Worm (Caenorhabditis elegans) whole organism, young adult: Measurements from ENCODE around the gene F41H10.4.

Experiments used
- B0035.1 ChIP-seq: sonication (generic microtip); optimal IDR thresholded peaks from 2 replicates; lab custom pipeline; 2016; ENCODE audit warnings: missing genetic modification characterization, mild to moderate bottlenecking, missing compliant biosample characterization, missing genotype, missing genetic modification reagents
- B0336.3 ChIP-seq: fragments of 200-800 bp; sonication (Bioruptor generic); IDR thresholded peaks from 2 replicates; pipeline ENCODE4 v1.3.6; 2022; ENCODE audit warnings: missing genetic modification characterization, missing compliant biosample characterization
- C06A6.2 ChIP-seq: fragments of 200-800 bp; sonication (Bioruptor generic); conservative IDR thresholded peaks from 2 replicates; pipeline ENCODE4 v1.3.6; 2022; ENCODE audit warnings: missing genetic modification characterization, missing compliant biosample characterization
- F22D6.2 ChIP-seq: sonication (generic microtip); optimal IDR thresholded peaks from 2 replicates; lab custom pipeline; 2016; ENCODE audit warnings: mild to moderate bottlenecking, missing genetic modification characterization, missing compliant biosample characterization
- F23B12.7 ChIP-seq: sonication (generic microtip); optimal IDR thresholded peaks from 2 replicates; lab custom pipeline; 2017; ENCODE audit warnings: missing genetic modification characterization, mild to moderate bottlenecking, missing compliant biosample characterization, antibody characterized with exemption, moderate library complexity; ENCODE audit not compliant: insufficient read depth
- F49E8.2 ChIP-seq: sonication (generic microtip); optimal IDR thresholded peaks from 3 replicates; lab custom pipeline; 2017; ENCODE audit warnings: missing genetic modification characterization, mild to moderate bottlenecking, missing compliant biosample characterization, antibody characterized with exemption, moderate library complexity; ENCODE audit not compliant: insufficient read depth
- F52B5.7 ChIP-seq: sonication (generic microtip); optimal IDR thresholded peaks from 2 replicates; lab custom pipeline; 2016; ENCODE audit warnings: mild to moderate bottlenecking, missing genetic modification characterization, missing compliant biosample characterization
- F57A8.1 ChIP-seq: fragments of 200-800 bp; sonication (Bioruptor generic); optimal IDR thresholded peaks from 2 replicates; lab custom pipeline; 2018; ENCODE audit warnings: mild to moderate bottlenecking, missing genetic modification characterization, moderate library complexity, missing compliant biosample characterization
- T07F8.4 ChIP-seq: sonication (generic microtip); optimal IDR thresholded peaks from 2 replicates; lab custom pipeline; 2016; ENCODE audit warnings: mild to moderate bottlenecking, missing genetic modification characterization, moderate library complexity, missing compliant biosample characterization
- T26A5.8 ChIP-seq: sonication (generic microtip); optimal IDR thresholded peaks from 2 replicates; lab custom pipeline; 2016; ENCODE audit warnings: missing genetic modification characterization, missing compliant biosample characterization
- Y53G8AR.9 ChIP-seq: fragments of 200-800 bp; sonication (Bioruptor generic); conservative IDR thresholded peaks from 2 replicates; pipeline ENCODE4 v1.3.6; 2022; ENCODE audit warnings: missing genetic modification reagents, missing genetic modification characterization, missing compliant biosample characterization
- Y56A3A.18 ChIP-seq: fragments of 200-800 bp; sonication (Bioruptor generic); IDR thresholded peaks from 2 replicates; pipeline ENCODE4 v1.3.6; 2022; ENCODE audit warnings: missing genetic modification reagents, missing genetic modification characterization, missing compliant biosample characterization
- ZK185.1 ChIP-seq: sonication (generic microtip); optimal IDR thresholded peaks from 2 replicates; lab custom pipeline; 2016; ENCODE audit warnings: mild to moderate bottlenecking, missing genetic modification characterization, missing compliant biosample characterization; ENCODE audit not compliant: poor library complexity, severe bottlenecking
- athp-1 ChIP-seq: sonication (generic microtip); optimal IDR thresholded peaks from 2 replicates; lab custom pipeline; 2017; ENCODE audit warnings: mild to moderate bottlenecking, missing genetic modification characterization, missing compliant biosample characterization
- ccch-3 ChIP-seq: fragments of 200-800 bp; sonication (Bioruptor generic); optimal IDR thresholded peaks from 2 replicates; lab custom pipeline; 2018; ENCODE audit warnings: mild to moderate bottlenecking, missing genetic modification characterization, missing compliant biosample characterization
- cebp-1 ChIP-seq, 2 experiments: fragments of 200-800 bp in 1 of 2; sonication (Bioruptor generic) in 1 of 2; sonication (generic microtip) in 1 of 2; IDR thresholded peaks in 1 of 2; optimal IDR thresholded peaks in 1 of 2; 2 replicates each; pipeline versions ENCODE4 v1.3.6 to Lab custom; 2017 to 2022; ENCODE audit warnings: missing compliant biosample characterization in 2 of 2, missing genetic modification characterization in 2 of 2, mild to moderate bottlenecking in 1 of 2, missing genetic modification reagents in 1 of 2, moderate library complexity in 1 of 2
- cebp-2 ChIP-seq: fragments of 200-800 bp; sonication (Bioruptor generic); IDR thresholded peaks from 2 replicates; pipeline ENCODE4 v1.3.6; 2022; ENCODE audit warnings: missing genetic modification characterization, missing compliant biosample characterization
- ceh-100 ChIP-seq: fragments of 200-800 bp; sonication (Bioruptor generic); IDR thresholded peaks from 2 replicates; pipeline ENCODE4 v1.3.6; 2022; ENCODE audit warnings: missing genetic modification reagents, missing genetic modification characterization, missing compliant biosample characterization
- ceh-27 ChIP-seq: fragments of 200-800 bp; sonication (Bioruptor generic); optimal IDR thresholded peaks from 2 replicates; lab custom pipeline; 2018; ENCODE audit warnings: mild to moderate bottlenecking, missing genetic modification characterization, moderate library complexity, missing compliant biosample characterization
- ceh-40 ChIP-seq: fragments of 200-800 bp; sonication (Bioruptor generic); IDR thresholded peaks from 2 replicates; pipeline ENCODE4 v1.3.6; 2022; ENCODE audit warnings: missing genetic modification characterization, missing compliant biosample characterization
- die-1 ChIP-seq: sonication (generic microtip); optimal IDR thresholded peaks from 2 replicates; lab custom pipeline; 2016; ENCODE audit warnings: missing genotype, mild to moderate bottlenecking, missing genetic modification characterization, missing compliant biosample characterization
- dox-1 ChIP-seq: fragments of 200-800 bp; sonication (Bioruptor generic); IDR thresholded peaks from 2 replicates; pipeline ENCODE4 v1.3.6; 2022; ENCODE audit warnings: missing genetic modification reagents, missing genetic modification characterization, missing compliant biosample characterization
- efl-1 ChIP-seq: fragments of 150-350 bp; optimal IDR thresholded peaks from 2 replicates; lab custom pipeline; 2014; ENCODE audit warnings: missing biosample characterization, missing genetic modification reagents, missing genetic modification characterization
- gei-17 ChIP-seq: fragments of 200-800 bp; sonication (Bioruptor generic); optimal IDR thresholded peaks from 2 replicates; lab custom pipeline; 2018; ENCODE audit warnings: mild to moderate bottlenecking, missing genetic modification characterization, missing compliant biosample characterization
- him-1 ChIP-seq: sonication (generic microtip); optimal IDR thresholded peaks from 2 replicates; lab custom pipeline; 2016; ENCODE audit warnings: missing genotype, missing genetic modification reagents, missing genetic modification characterization, missing compliant biosample characterization
- hlh-26 ChIP-seq: fragments of 200-800 bp; sonication (Bioruptor generic); conservative IDR thresholded peaks from 2 replicates; pipeline ENCODE4 v1.3.6; 2022; ENCODE audit warnings: missing genetic modification reagents, missing genetic modification characterization, missing compliant biosample characterization
- hrde-1 ChIP-seq: sonication (generic microtip); optimal IDR thresholded peaks from 2 replicates; lab custom pipeline; 2016; ENCODE audit warnings: missing genetic modification characterization, mild to moderate bottlenecking, missing compliant biosample characterization, moderate library complexity, missing genotype, missing genetic modification reagents, borderline replicate concordance
- hsf-1 ChIP-seq: fragments of 200-800 bp; sonication (Bioruptor generic); IDR thresholded peaks from 2 replicates; pipeline ENCODE4 v1.3.6; 2022; ENCODE audit warnings: missing genetic modification reagents, missing genetic modification characterization, missing compliant biosample characterization
- lsl-1 ChIP-seq: fragments of 200-800 bp; sonication (Bioruptor generic); optimal IDR thresholded peaks from 2 replicates; lab custom pipeline; 2018; ENCODE audit warnings: mild to moderate bottlenecking, missing genetic modification characterization, moderate library complexity, missing compliant biosample characterization
- nhr-80 ChIP-seq: sonication (generic microtip); optimal IDR thresholded peaks from 2 replicates; lab custom pipeline; 2016; ENCODE audit warnings: missing genetic modification characterization, missing compliant biosample characterization
- nhr-90 ChIP-seq: sonication (generic microtip); optimal IDR thresholded peaks from 2 replicates; lab custom pipeline; 2016; ENCODE audit warnings: missing genotype, mild to moderate bottlenecking, missing genetic modification characterization, missing compliant biosample characterization
- rcor-1 ChIP-seq: fragments of 200-800 bp; sonication (Bioruptor generic); IDR thresholded peaks from 2 replicates; pipeline ENCODE4 v1.3.6; 2022; ENCODE audit warnings: missing genetic modification reagents, missing genetic modification characterization, missing compliant biosample characterization
- rpc-1 ChIP-seq, 2 experiments: fragments of 150-350 bp in 1 of 2; sonication (generic microtip) in 1 of 2; optimal IDR thresholded peaks; 2 replicates each; lab custom pipeline; 2014 to 2018; ENCODE audit warnings: missing biosample characterization in 1 of 2, missing genetic modification characterization in 1 of 2, missing genetic modification reagents in 1 of 2, missing genotype in 1 of 2
- snpc-1.3 ChIP-seq: sonication (generic microtip); optimal IDR thresholded peaks from 2 replicates; lab custom pipeline; 2017; ENCODE audit warnings: missing genetic modification characterization, mild to moderate bottlenecking, missing compliant biosample characterization, antibody characterized with exemption, moderate library complexity, missing genotype, missing genetic modification reagents; ENCODE audit not compliant: insufficient read depth
- snpc-4 ChIP-seq, 5 experiments: fragments of 150-350 bp in 1 of 5; sonication (generic microtip) in 4 of 5; optimal IDR thresholded peaks; 2 replicates each; lab custom pipeline; 2014 to 2018; ENCODE audit warnings: missing genetic modification characterization in 5 of 5, missing biosample characterization in 3 of 5, antibody characterized with exemption in 2 of 5, mild to moderate bottlenecking in 2 of 5, missing compliant biosample characterization in 2 of 5, missing genotype in 2 of 5, moderate library complexity in 2 of 5, missing genetic modification reagents in 1 of 5
- somi-1 ChIP-seq: fragments of 200-800 bp; sonication (Bioruptor generic); optimal IDR thresholded peaks from 2 replicates; lab custom pipeline; 2018; ENCODE audit warnings: mild to moderate bottlenecking, missing genetic modification characterization, missing compliant biosample characterization
- xnd-1 ChIP-seq: sonication (generic microtip); optimal IDR thresholded peaks from 2 replicates; lab custom pipeline; 2016; ENCODE audit warnings: missing genotype, missing genetic modification reagents, missing genetic modification characterization, missing compliant biosample characterization
- zim-3 ChIP-seq: sonication (generic microtip); optimal IDR thresholded peaks from 2 replicates; lab custom pipeline; 2017; ENCODE audit warnings: mild to moderate bottlenecking, missing genetic modification characterization, moderate library complexity, missing compliant biosample characterization

F41H10.4 gene

DNA sequence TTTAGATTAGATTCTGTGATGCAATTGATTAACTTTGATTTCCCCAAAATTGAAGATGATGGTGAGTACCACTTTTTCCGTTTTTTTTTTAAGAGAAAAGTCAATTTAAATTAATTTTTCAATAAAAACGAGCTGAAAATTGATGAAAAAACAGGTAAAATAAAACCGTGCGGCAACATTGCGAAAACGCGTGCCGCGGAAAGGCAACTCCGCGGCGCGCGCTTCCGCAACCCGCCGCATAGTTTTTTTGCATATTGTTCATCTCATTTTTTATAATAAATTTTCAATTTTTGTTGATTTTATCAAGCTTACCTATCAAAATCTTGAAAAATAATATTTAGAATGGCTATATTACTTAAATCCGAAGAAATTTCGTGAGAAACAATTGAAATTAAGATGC is 6.6 kb downstream of the F41H10.4 start:
- no peak for TF ChIP-seq ccch-3 (GFP tag; lab: Kevin White, UChicago)
- TF ChIP-seq B0336.3 (GFP tag; lab: Robert Waterston, UW) = no peak
- no peak for TF ChIP-seq rcor-1
- no peak for TF ChIP-seq F23B12.7 (tag; lab: Kevin White, UChicago)
- TF ChIP-seq ceh-40 (GFP tag; lab: Robert Waterston, UW) = no peak
- no peak for TF ChIP-seq F49E8.2
- no peak for TF ChIP-seq C06A6.2
- no peak for TF ChIP-seq cebp-2 (GFP tag; lab: Robert Waterston, UW)
- TF ChIP-seq ceh-100 (GFP tag; lab: Robert Waterston, UW) = 0 out of 2 replicates have a peak, but pooled peaks have one; percentile 26
- peak; percentile 9 for TF ChIP-seq lsl-1 (GFP tag; lab: Kevin White, UChicago)
- TF ChIP-seq efl-1 (GFP tag; lab: Kevin White, UChicago) = peak; percentile 12
- no peak for TF ChIP-seq snpc-4 (GFP tag; optimal IDR thresholded peaks at IDR 0.05; lab: Kevin White, UChicago)
- TF ChIP-seq snpc-4 (tag; optimal IDR thresholded peaks at IDR 0.05; lab: Kevin White, UChicago) = peak in 2 of 4 experiments; percentile 65 to 78
- no peak for TF ChIP-seq F52B5.7 (tag; lab: Kevin White, UChicago)
- no peak for TF ChIP-seq Y53G8AR.9 (GFP tag; lab: Robert Waterston, UW)
- no peak for TF ChIP-seq hsf-1 (GFP tag; lab: Robert Waterston, UW)
- TF ChIP-seq xnd-1 = no peak
- TF ChIP-seq cebp-1 (GFP tag; IDR thresholded peaks at IDR 0.05; lab: Robert Waterston, UW) = no peak
- TF ChIP-seq cebp-1 (tag; optimal IDR thresholded peaks at IDR 0.05; lab: Kevin White, UChicago) = peak; percentile 6
- no peak for TF ChIP-seq T07F8.4 (tag; lab: Kevin White, UChicago)
- TF ChIP-seq dox-1 (GFP tag; lab: Robert Waterston, UW) = no peak
- peak; percentile 14 for TF ChIP-seq rpc-1 (optimal IDR thresholded peaks at IDR 0.05; lab: Kevin White, UChicago)
- TF ChIP-seq rpc-1 (tag; optimal IDR thresholded peaks at IDR 0.05; lab: Kevin White, UChicago) = no peak
- no peak for TF ChIP-seq F22D6.2
- no peak for TF ChIP-seq hlh-26
- TF ChIP-seq snpc-1.3 (tag; lab: Kevin White, UChicago) = peak; percentile 18
- no peak for TF ChIP-seq die-1 (tag; lab: Kevin White, UChicago)

- TF ChIP-seq ZK185.1 (tag; lab: Kevin White, UChicago) = peak; percentile 24
- TF ChIP-seq F23B12.7 (tag; lab: Kevin White, UChicago) = peak; percentile 47
- TF ChIP-seq snpc-1.3 (tag; lab: Kevin White, UChicago) = peak; percentile 34
- no peak for TF ChIP-seq him-1 (tag; lab: Kevin White, UChicago)
- TF ChIP-seq C06A6.2 = 0 out of 2 replicates have a peak, but pooled peaks have one; percentile 6
- TF ChIP-seq nhr-80 (tag; lab: Kevin White, UChicago) = peak; percentile 66
- no peak for TF ChIP-seq T26A5.8 (tag; lab: Kevin White, UChicago)
- TF ChIP-seq nhr-90 = peak; percentile 44
These were observed 10.0 kb downstream of the F41H10.4 start for ce11 chrIV:5374321-5374720.

DNA sequence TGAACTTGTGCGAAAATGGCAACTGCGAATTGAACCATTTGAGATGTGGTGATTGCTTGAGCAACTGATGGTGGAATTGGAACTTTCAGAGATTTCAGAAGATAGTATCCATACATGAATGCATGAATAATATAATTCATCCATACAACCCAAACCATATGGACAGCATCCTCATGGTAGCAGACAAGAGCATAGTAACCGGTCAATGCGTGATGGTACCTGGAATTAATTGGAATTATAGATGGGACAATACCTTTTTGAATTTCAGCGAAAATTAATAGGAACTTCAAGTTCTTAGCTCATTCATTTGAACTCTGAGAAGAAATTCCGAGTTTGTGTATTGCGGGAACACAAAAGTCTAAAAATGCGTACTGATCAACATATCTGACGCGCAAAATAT is 10.6 kb downstream of the F41H10.4 start:
- TF ChIP-seq F52B5.7 (tag; lab: Kevin White, UChicago) = peak; percentile 51
- TF ChIP-seq nhr-80 (tag; lab: Kevin White, UChicago) = no peak
- TF ChIP-seq cebp-2 (GFP tag; lab: Robert Waterston, UW) = 0 out of 2 replicates have a peak, but pooled peaks have one; percentile 4
- no peak for TF ChIP-seq F57A8.1
- no peak for TF ChIP-seq somi-1 (GFP tag; lab: Kevin White, UChicago)
- TF ChIP-seq hlh-26 = no peak
- no peak for TF ChIP-seq snpc-4 (GFP tag; optimal IDR thresholded peaks at IDR 0.05; lab: Kevin White, UChicago)
- no peak for TF ChIP-seq snpc-4 (tag; optimal IDR thresholded peaks at IDR 0.05; lab: Kevin White, UChicago)
- peak; percentile 35 for TF ChIP-seq zim-3 (tag; lab: Kevin White, UChicago)
- no peak for TF ChIP-seq athp-1 (tag; lab: Kevin White, UChicago)
- 0 out of 2 replicates have a peak, but pooled peaks have one; percentile 9 for TF ChIP-seq Y53G8AR.9 (GFP tag; lab: Robert Waterston, UW)
- TF ChIP-seq die-1 (tag; lab: Kevin White, UChicago) = no peak
- TF ChIP-seq ceh-27 (GFP tag; lab: Kevin White, UChicago) = no peak
- TF ChIP-seq B0035.1 (tag; lab: Kevin White, UChicago) = no peak
- no peak for TF ChIP-seq gei-17
- no peak for TF ChIP-seq F49E8.2
- TF ChIP-seq Y56A3A.18 (GFP tag; lab: Robert Waterston, UW) = 0 out of 2 replicates have a peak, but pooled peaks have one; percentile 7
- TF ChIP-seq hrde-1 (tag; lab: Kevin White, UChicago) = no peak
